Worm (Caenorhabditis elegans): ENCODE data around the gene F16F9.1.
"Not testable (repeated sequence)": the region's sequence is repeated elsewhere in the genome, so short reads cannot be mapped to it uniquely, and the experiment has no call there.

Gene F16F9.1

DNA sequence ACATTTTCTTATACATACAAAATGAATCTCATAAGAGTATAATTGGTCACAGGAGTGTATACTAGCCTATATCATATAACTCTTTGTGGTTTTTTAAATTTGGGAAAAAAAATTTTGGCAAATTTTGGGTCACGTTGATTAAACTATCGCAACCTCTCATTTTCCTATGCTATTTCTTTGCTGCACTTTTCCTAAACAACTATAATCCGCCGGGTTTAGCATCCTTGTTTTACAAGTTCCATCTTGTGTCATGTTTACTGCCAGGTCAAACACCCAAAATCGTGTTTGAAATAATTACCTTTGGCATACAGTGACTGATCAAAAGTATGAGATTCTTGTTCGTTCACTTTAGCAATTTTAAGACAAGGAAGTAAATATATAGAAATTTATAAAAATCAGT is 37.9 kb upstream of the F16F9.1 start, which contains the start of gene sulp-3:
Gene sulp-3 (minus strand): TSS at position 101 of the 400 bp plus-strand sequence.
- TF ChIP-seq mls-2 (tag; optimal IDR thresholded peaks at IDR 0.05), result no peak
- TF ChIP-seq bed-3 (GFP tag; optimal IDR thresholded peaks at IDR 0.05), result no peak
- no peak for TF ChIP-seq elt-3 (tag; optimal IDR thresholded peaks at IDR 0.05)
- no peak for TF ChIP-seq tbx-8 (GFP tag; optimal IDR thresholded peaks at IDR 0.05)
- TF ChIP-seq sptf-1 (tag; optimal IDR thresholded peaks at IDR 0.05), result no peak
- TF ChIP-seq drap-1 (GFP tag; optimal IDR thresholded peaks at IDR 0.05), result no peak
- no peak for TF ChIP-seq nhr-76 (tag; optimal IDR thresholded peaks at IDR 0.05)
- no peak for TF ChIP-seq elt-1 (tag; optimal IDR thresholded peaks at IDR 0.05; ENCODE audit: borderline replicate concordance, insufficient read depth)
- no peak for TF ChIP-seq ztf-11 (tag; optimal IDR thresholded peaks at IDR 0.05)
- no peak for TF ChIP-seq ceh-43 (GFP tag; optimal IDR thresholded peaks at IDR 0.05)
- TF ChIP-seq nhr-237 (tag; optimal IDR thresholded peaks at IDR 0.05), result no peak
- TF ChIP-seq nhr-28 (tag; optimal IDR thresholded peaks at IDR 0.05), result no peak
- no peak for TF ChIP-seq nhr-12 (tag; optimal IDR thresholded peaks at IDR 0.05)

DNA sequence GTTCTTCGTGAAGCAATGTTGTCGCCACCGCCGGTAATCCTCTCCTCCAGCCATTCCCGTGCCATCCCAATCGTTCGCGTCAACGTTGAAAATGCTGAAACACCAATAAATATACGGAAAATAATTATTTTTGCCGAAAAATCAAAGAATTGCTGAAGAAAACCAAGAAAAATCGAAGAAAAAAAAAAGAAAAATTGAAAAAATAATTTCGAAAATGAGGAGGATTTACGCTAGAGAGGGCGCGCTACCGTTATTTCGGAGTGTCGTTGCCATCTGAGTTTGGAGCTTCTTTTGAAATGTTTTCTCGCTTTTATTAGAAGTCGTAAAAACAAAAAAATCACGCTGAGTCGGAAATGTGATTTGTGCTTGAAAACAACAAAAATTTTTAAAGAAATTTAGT is 35.5 kb upstream of the F16F9.1 start, which contains the start of gene F08F1.9:
Gene F08F1.9 (minus strand): TSS at position 101 of the 400 bp plus-strand sequence.
- TF ChIP-seq lsy-2 (tag; optimal IDR thresholded peaks at IDR 0.05); bed-3 (GFP tag; optimal IDR thresholded peaks at IDR 0.05); M03D4.4 (tag; optimal IDR thresholded peaks at IDR 0.05): not testable (repeated sequence)

DNA sequence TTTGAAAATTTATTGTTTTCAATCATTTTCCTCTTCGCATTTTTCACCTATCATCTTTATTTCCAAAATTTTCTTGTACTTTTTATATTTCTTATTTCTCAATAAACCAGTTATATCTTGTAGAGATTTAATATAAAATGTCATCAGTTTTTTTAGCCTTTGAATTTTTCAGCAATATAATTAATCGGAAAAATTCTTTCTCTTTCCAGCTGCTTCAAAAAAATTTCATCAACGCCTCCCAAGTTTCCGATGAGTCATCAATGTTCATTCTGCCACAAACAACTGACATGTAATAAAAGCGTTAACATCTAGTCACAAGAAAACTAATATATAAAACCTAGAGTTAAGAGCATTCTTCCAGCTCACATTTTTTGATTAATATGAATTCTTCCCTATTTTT is 33.1 kb upstream of the F16F9.1 start, which contains the start of gene F08F1.4:
Gene F08F1.4 (plus strand): TSS at position 301 of the 400 bp plus-strand sequence.
- no peak for TF ChIP-seq unc-39 (tag; optimal IDR thresholded peaks at IDR 0.05)
- TF ChIP-seq nhr-28 (tag; optimal IDR thresholded peaks at IDR 0.05), result no peak
- TF ChIP-seq ceh-83 (GFP tag; optimal IDR thresholded peaks at IDR 0.05), result no peak
- TF ChIP-seq blmp-1 (tag; optimal IDR thresholded peaks at IDR 0.05), result no peak
- no peak for TF ChIP-seq bed-3 (GFP tag; optimal IDR thresholded peaks at IDR 0.05)
- no peak for TF ChIP-seq lin-32 (GFP tag; optimal IDR thresholded peaks at IDR 0.05)

DNA sequence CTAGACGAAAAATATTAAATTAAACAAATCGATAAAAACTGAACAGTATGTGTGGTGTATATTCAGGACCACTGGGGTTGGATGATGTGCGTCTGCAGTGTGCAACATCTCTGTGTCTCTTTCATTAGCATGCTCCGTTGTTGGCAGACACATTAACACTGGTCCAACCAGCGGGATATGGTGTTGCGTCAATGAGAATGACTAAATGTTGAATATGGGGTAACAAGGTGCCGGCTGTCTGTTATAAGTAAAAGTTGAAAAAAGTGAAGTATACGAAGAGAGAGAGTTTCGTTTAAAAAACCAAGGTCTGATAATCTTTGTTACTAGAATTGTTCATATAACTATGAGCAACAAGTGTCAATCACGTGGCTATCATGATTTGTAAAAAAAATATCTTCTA is 29.4 kb upstream of the F16F9.1 start, which contains the start of gene ced-8:
Gene ced-8 (minus strand): TSS at position 101 of the 400 bp plus-strand sequence.
- TF ChIP-seq nhr-2 (tag; optimal IDR thresholded peaks at IDR 0.05), result peak; percentile 63
- TF ChIP-seq lsy-2 (tag; optimal IDR thresholded peaks at IDR 0.05), result no peak
- TF ChIP-seq unc-39 (tag; optimal IDR thresholded peaks at IDR 0.05), result no peak
- TF ChIP-seq mep-1 (tag; optimal IDR thresholded peaks at IDR 0.05), result no peak
- TF ChIP-seq unc-62 (GFP tag; optimal IDR thresholded peaks at IDR 0.05), result no peak
- no peak for TF ChIP-seq tbx-8 (GFP tag; optimal IDR thresholded peaks at IDR 0.05)
- TF ChIP-seq drap-1 (GFP tag; optimal IDR thresholded peaks at IDR 0.05), result no peak
- TF ChIP-seq unc-120 (tag; optimal IDR thresholded peaks at IDR 0.05; ENCODE audit: poor library complexity, severe bottlenecking), result no peak
- no peak for TF ChIP-seq nhr-237 (tag; optimal IDR thresholded peaks at IDR 0.05)
- peak; percentile 25 for TF ChIP-seq zip-8 (tag; optimal IDR thresholded peaks at IDR 0.05)
- TF ChIP-seq nhr-76 (tag; optimal IDR thresholded peaks at IDR 0.05), result no peak
- peak; percentile 40 for TF ChIP-seq ceh-39 (tag; optimal IDR thresholded peaks at IDR 0.05)
- TF ChIP-seq M03D4.4 (tag; optimal IDR thresholded peaks at IDR 0.05), result no peak
- TF ChIP-seq elt-3 (tag; optimal IDR thresholded peaks at IDR 0.05), result no peak
- TF ChIP-seq ces-1 (GFP tag; optimal IDR thresholded peaks at IDR 0.05), result no peak
- TF ChIP-seq cnd-1 (tag; optimal IDR thresholded peaks at IDR 0.05), result no peak
- no peak for TF ChIP-seq nhr-12 (tag; optimal IDR thresholded peaks at IDR 0.05)
- no peak for TF ChIP-seq lin-32 (GFP tag; optimal IDR thresholded peaks at IDR 0.05)
- TF ChIP-seq ham-2 (GFP tag; optimal IDR thresholded peaks at IDR 0.05), result no peak
- TF ChIP-seq ztf-11 (tag; optimal IDR thresholded peaks at IDR 0.05), result no peak
- no peak for TF ChIP-seq sem-2 (GFP tag; optimal IDR thresholded peaks at IDR 0.05)

DNA sequence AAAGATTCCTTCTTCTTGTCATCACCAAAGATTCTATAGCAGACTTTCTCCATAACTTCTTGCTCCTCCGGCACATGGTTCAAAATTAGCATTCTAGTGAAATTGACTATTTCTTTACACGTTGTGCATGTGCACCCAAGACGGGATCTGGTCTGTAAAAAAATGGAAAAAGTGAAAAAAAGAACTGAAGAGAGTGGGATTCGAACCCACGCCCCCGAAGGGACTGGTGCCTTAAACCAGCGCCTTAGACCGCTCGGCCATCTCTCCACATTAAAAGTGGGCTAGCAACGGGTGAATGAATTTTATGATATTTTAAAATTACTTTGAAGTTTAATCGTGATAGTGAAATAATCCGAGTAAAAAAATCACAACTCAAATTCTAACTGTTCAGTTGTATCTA is 28.5 kb upstream of the F16F9.1 start:
- TF ChIP-seq hlh-1 (tag; optimal IDR thresholded peaks at IDR 0.05), result no peak
- no peak for TF ChIP-seq ham-2 (GFP tag; optimal IDR thresholded peaks at IDR 0.05)
- TF ChIP-seq mls-2 (tag; optimal IDR thresholded peaks at IDR 0.05), result no peak
- no peak for TF ChIP-seq ztf-11 (tag; optimal IDR thresholded peaks at IDR 0.05)

DNA sequence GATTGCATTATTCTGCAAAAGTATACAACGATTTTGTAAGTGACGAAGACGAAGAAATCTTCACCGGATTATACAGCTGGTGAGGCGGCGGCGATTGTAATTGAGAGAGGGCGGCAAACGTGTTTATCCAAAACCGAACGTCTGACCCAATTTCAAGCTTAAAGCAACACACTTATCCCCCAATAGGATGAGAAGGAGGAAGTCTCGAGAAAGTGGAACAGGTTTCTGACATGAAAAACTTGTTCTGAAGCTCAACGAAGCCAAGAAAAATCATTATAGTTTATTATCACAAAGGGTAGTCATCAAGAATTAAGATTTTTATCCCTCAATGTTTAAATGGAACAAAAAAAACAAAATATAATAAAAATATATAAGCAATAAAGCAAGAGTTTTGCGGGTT is 27.8 kb upstream of the F16F9.1 start, which contains the start of gene spp-13:
Gene spp-13 (minus strand): TSS at position 143 of the 400 bp plus-strand sequence.
- no peak for TF ChIP-seq mab-5 (tag; optimal IDR thresholded peaks at IDR 0.05)
- no peak for TF ChIP-seq elt-1 (tag; optimal IDR thresholded peaks at IDR 0.05; ENCODE audit: borderline replicate concordance, insufficient read depth)
- TF ChIP-seq flh-1 (GFP tag; optimal IDR thresholded peaks at IDR 0.05), result no peak
- TF ChIP-seq ces-1 (GFP tag; optimal IDR thresholded peaks at IDR 0.05), result peak; percentile 33
- TF ChIP-seq ham-2 (GFP tag; optimal IDR thresholded peaks at IDR 0.05), result peak; percentile 3
